Fruit fly (Drosophila melanogaster): Measurements from ENCODE around the gene CG12054.

dm6 chr3R:31240023-31240422, 19.5 kb downstream of the CG12054 start:
- TF ChIP-seq CG8159 (tag; optimal IDR thresholded peaks at IDR 0.05): no peak
- no peak for TF ChIP-seq CG8301 (tag; optimal IDR thresholded peaks at IDR 0.05)
- TF ChIP-seq CG15710 (tag; optimal IDR thresholded peaks at IDR 0.05): no peak
- no peak for TF ChIP-seq CG4496 (GFP tag; IDR thresholded peaks at IDR 0.05)
- TF ChIP-seq CG12605 (GFP tag; IDR thresholded peaks at IDR 0.05): no peak
- TF ChIP-seq Pif1B (GFP tag; optimal IDR thresholded peaks at IDR 0.05): no peak
- no peak for TF ChIP-seq CG10348 (GFP tag; IDR thresholded peaks at IDR 0.05)
- no peak for TF ChIP-seq gl (tag; optimal IDR thresholded peaks at IDR 0.05)
- TF ChIP-seq Ets98B (GFP tag; IDR thresholded peaks at IDR 0.05): no peak
- no peak for TF ChIP-seq D1 (tag; optimal IDR thresholded peaks at IDR 0.05)
- TF ChIP-seq CG17806 (tag; optimal IDR thresholded peaks at IDR 0.05): no peak
